Fruit fly (Drosophila melanogaster) whole organism, embryonic: ENCODE data around the gene CG17839.
A peak's percentile ranks its signal among the peaks of the same experiment; 100 is the strongest.

Source experiments
- Bgb ChIP-seq: fragments of 200-800 bp; sonication (Bioruptor generic); IDR thresholded peaks from 2 replicates; pipeline ENCODE4 v1.3.6; 2022; ENCODE audit warnings: missing biosample characterization, missing genetic modification characterization; ENCODE audit not compliant: partially characterized antibody
- CG11456 ChIP-seq: fragments of 200-800 bp; sonication (Bioruptor generic); IDR thresholded peaks from 3 replicates; pipeline ENCODE4 v1.3.6; 2022; ENCODE audit warnings: missing biosample characterization, missing genetic modification characterization
- CG14014 ChIP-seq: fragments of 200-800 bp; sonication (Bioruptor generic); IDR thresholded peaks from 2 replicates; pipeline ENCODE4 v1.3.6; 2022; ENCODE audit warnings: missing biosample characterization, missing genetic modification characterization
- CG1603 ChIP-seq: fragments of 200-800 bp; sonication (Bioruptor generic); optimal IDR thresholded peaks from 2 replicates; lab custom pipeline; 2019; ENCODE audit warnings: missing biosample characterization, mild to moderate bottlenecking, missing genetic modification characterization, moderate library complexity
- CG17361 ChIP-seq: fragments of 200-800 bp; sonication (Bioruptor generic); IDR thresholded peaks from 3 replicates; pipeline ENCODE4 v1.3.6; 2022; ENCODE audit warnings: missing biosample characterization, missing genetic modification characterization
- CG32767 ChIP-seq: fragments of 200-800 bp; sonication (Bioruptor generic); IDR thresholded peaks from 2 replicates; pipeline ENCODE4 v1.3.6; 2022; ENCODE audit warnings: missing biosample characterization, missing genetic modification characterization
- CG33213 ChIP-seq: fragments of 200-800 bp; sonication (Bioruptor generic); optimal IDR thresholded peaks from 3 replicates; lab custom pipeline; 2016; ENCODE audit warnings: missing biosample characterization, missing genetic modification characterization
- CG3847 ChIP-seq: fragments of 200-800 bp; sonication (Bioruptor generic); IDR thresholded peaks from 2 replicates; pipeline ENCODE4 v1.3.6; 2022; ENCODE audit warnings: missing biosample characterization, missing genetic modification characterization
- CG4617 ChIP-seq: fragments of 200-800 bp; sonication (Bioruptor generic); optimal IDR thresholded peaks from 3 replicates; lab custom pipeline; 2016; ENCODE audit warnings: missing biosample characterization, missing genetic modification characterization, borderline replicate concordance
- CG4730 ChIP-seq: fragments of 200-800 bp; sonication (Bioruptor generic); IDR thresholded peaks from 2 replicates; pipeline ENCODE4 v1.3.6; 2022; ENCODE audit warnings: missing biosample characterization, missing genetic modification characterization
- CG5245 ChIP-seq: fragments of 200-800 bp; sonication (Bioruptor generic); optimal IDR thresholded peaks from 3 replicates; lab custom pipeline; 2016; ENCODE audit warnings: missing biosample characterization, missing genetic modification characterization
- CG8290 ChIP-seq, 3 experiments: fragments of 200-800 bp; sonication (Bioruptor generic); optimal IDR thresholded peaks; 2 replicates each; lab custom pipeline; 2016 to 2019; ENCODE audit warnings: missing biosample characterization in 3 of 3, missing genetic modification characterization in 3 of 3, mild to moderate bottlenecking in 2 of 3, moderate library complexity in 1 of 3
- CG9876 ChIP-seq: fragments of 200-800 bp; sonication (Bioruptor generic); optimal IDR thresholded peaks from 2 replicates; lab custom pipeline; 2016; ENCODE audit warnings: missing biosample characterization, missing genetic modification characterization
- CG9932 ChIP-seq: fragments of 200-800 bp; sonication (Bioruptor generic); IDR thresholded peaks from 2 replicates; pipeline ENCODE4 v1.3.6; 2022; ENCODE audit warnings: missing biosample characterization, missing genetic modification characterization
- Dip3 ChIP-seq: fragments of 200-800 bp; sonication (Bioruptor generic); optimal IDR thresholded peaks from 3 replicates; lab custom pipeline; 2016; ENCODE audit warnings: missing biosample characterization, missing genetic modification characterization
- Dref ChIP-seq: fragments of 200-800 bp; sonication (Bioruptor generic); IDR thresholded peaks from 2 replicates; pipeline ENCODE4 v1.3.6; 2022; ENCODE audit warnings: missing biosample characterization, missing genetic modification characterization
- E2f2 ChIP-seq: fragments of 200-800 bp; sonication (Bioruptor generic); IDR thresholded peaks from 2 replicates; pipeline ENCODE4 v1.3.6; 2022; ENCODE audit warnings: missing biosample characterization, missing genetic modification characterization
- Ets65A ChIP-seq: fragments of 200-800 bp; sonication (Bioruptor generic); peaks from one replicate; lab custom pipeline; 2016; ENCODE audit warnings: missing biosample characterization, missing genetic modification characterization
- H2.0 ChIP-seq: fragments of 200-800 bp; sonication (Bioruptor generic); IDR thresholded peaks from 2 replicates; pipeline ENCODE4 v1.3.6; 2022; ENCODE audit warnings: missing biosample characterization, missing genetic modification characterization
- HLHmδ ChIP-seq: fragments of 200-800 bp; sonication (Bioruptor generic); optimal IDR thresholded peaks from 2 replicates; lab custom pipeline; 2018; ENCODE audit warnings: missing biosample characterization, mild to moderate bottlenecking, missing genetic modification characterization, moderate library complexity
- Hand ChIP-seq: fragments of 200-800 bp; sonication (Bioruptor generic); optimal IDR thresholded peaks from 2 replicates; lab custom pipeline; 2017; ENCODE audit warnings: mild to moderate bottlenecking, missing biosample characterization, missing genetic modification reagents, missing genetic modification characterization
- Hr3 ChIP-seq: fragments of 200-800 bp; sonication (Bioruptor generic); optimal IDR thresholded peaks from 3 replicates; lab custom pipeline; 2016; ENCODE audit warnings: missing biosample characterization, missing genetic modification characterization
- Med ChIP-seq: fragments of 200-800 bp; sonication (Bioruptor generic); peaks from one replicate; lab custom pipeline; 2016; ENCODE audit warnings: missing biosample characterization, missing genetic modification characterization, mild to moderate bottlenecking, inconsistent platforms, moderate library complexity
- NFAT ChIP-seq: fragments of 200-800 bp; sonication (Bioruptor generic); IDR thresholded peaks from 2 replicates; pipeline ENCODE4 v1.3.6; 2022; ENCODE audit warnings: missing biosample characterization, missing genetic modification characterization
- NfI ChIP-seq: fragments of 200-800 bp; sonication (Bioruptor generic); optimal IDR thresholded peaks from 3 replicates; lab custom pipeline; 2018; ENCODE audit warnings: missing biosample characterization, mild to moderate bottlenecking, missing genetic modification characterization, moderate library complexity
- Pdp1 ChIP-seq, 2 experiments: fragments of 200-800 bp; sonication (Bioruptor generic); optimal IDR thresholded peaks; 3 replicates each; lab custom pipeline; 2016; ENCODE audit warnings: missing biosample characterization in 2 of 2, missing genetic modification characterization in 2 of 2, mild to moderate bottlenecking in 1 of 2, moderate library complexity in 1 of 2
- Sin3A ChIP-seq: fragments of >200 bp; optimal IDR thresholded peaks from 2 replicates; lab custom pipeline; 2018
- Vsx1 ChIP-seq: fragments of 200-800 bp; sonication (Bioruptor generic); optimal IDR thresholded peaks from 2 replicates; lab custom pipeline; 2017; ENCODE audit warnings: missing biosample characterization, mild to moderate bottlenecking, missing genetic modification characterization, missing genetic modification reagents
- Xrp1 ChIP-seq: fragments of 200-800 bp; sonication (Bioruptor generic); IDR thresholded peaks from 2 replicates; pipeline ENCODE4 v1.3.6; 2022; ENCODE audit warnings: missing biosample characterization, missing genetic modification characterization
- amos ChIP-seq: fragments of 200-800 bp; sonication (Bioruptor generic); IDR thresholded peaks from 2 replicates; pipeline ENCODE4 v1.3.6; 2022; ENCODE audit warnings: missing biosample characterization, missing genetic modification characterization; ENCODE audit not compliant: partially characterized antibody
- bbx ChIP-seq: fragments of 200-800 bp; sonication (Bioruptor generic); IDR thresholded peaks from 2 replicates; pipeline ENCODE4 v1.3.6; 2022; ENCODE audit warnings: missing biosample characterization, missing genetic modification characterization; ENCODE audit not compliant: partially characterized antibody
- cato ChIP-seq: fragments of 200-800 bp; sonication (Bioruptor generic); optimal IDR thresholded peaks from 2 replicates; lab custom pipeline; 2016; ENCODE audit warnings: missing biosample characterization, missing genetic modification characterization, borderline replicate concordance
- cg ChIP-seq: fragments of 200-800 bp; sonication (Bioruptor generic); optimal IDR thresholded peaks from 3 replicates; lab custom pipeline; 2019; ENCODE audit warnings: missing biosample characterization, mild to moderate bottlenecking, missing genetic modification characterization, moderate library complexity
- chif ChIP-seq, 2 experiments: fragments of 200-800 bp; sonication (Bioruptor generic); optimal IDR thresholded peaks; 3 replicates each; lab custom pipeline; 2016; ENCODE audit warnings: missing biosample characterization in 2 of 2, missing genetic modification characterization in 2 of 2
- chm ChIP-seq: fragments of 200-800 bp; sonication (Bioruptor generic); IDR thresholded peaks from 2 replicates; pipeline ENCODE4 v1.3.6; 2022; ENCODE audit warnings: missing biosample characterization, missing genetic modification characterization
- dysf ChIP-seq: fragments of 200-800 bp; sonication (Bioruptor generic); IDR thresholded peaks from 3 replicates; pipeline ENCODE4 v1.3.6; 2022; ENCODE audit warnings: missing biosample characterization, missing genetic modification characterization
- gro ChIP-seq: fragments of 200-800 bp; sonication (Bioruptor generic); optimal IDR thresholded peaks from 2 replicates; lab custom pipeline; 2016; ENCODE audit warnings: missing biosample characterization, missing genetic modification characterization
- hb ChIP-seq: fragments of 200-800 bp; sonication (Bioruptor generic); IDR thresholded peaks from 3 replicates; pipeline ENCODE4 v1.3.6; 2022; ENCODE audit warnings: missing biosample characterization, missing genetic modification characterization; ENCODE audit not compliant: partially characterized antibody
- ken ChIP-seq: fragments of 200-800 bp; sonication (Bioruptor generic); IDR thresholded peaks from 3 replicates; pipeline ENCODE4 v1.3.6; 2022; ENCODE audit warnings: missing biosample characterization, missing genetic modification characterization
- lbe ChIP-seq: fragments of 200-800 bp; sonication (Bioruptor generic); optimal IDR thresholded peaks from 2 replicates; lab custom pipeline; 2016; ENCODE audit warnings: missing biosample characterization, mild to moderate bottlenecking, missing genetic modification characterization
- org-1 ChIP-seq: fragments of 200-800 bp; sonication (Bioruptor generic); optimal IDR thresholded peaks from 2 replicates; lab custom pipeline; 2017; ENCODE audit warnings: missing biosample characterization, missing genetic modification characterization
- pzg ChIP-seq: fragments of 200-800 bp; sonication (Bioruptor generic); optimal IDR thresholded peaks from 3 replicates; lab custom pipeline; 2018; ENCODE audit warnings: missing biosample characterization, mild to moderate bottlenecking, missing genetic modification characterization, moderate library complexity
- ranshi ChIP-seq: fragments of 200-800 bp; sonication (Bioruptor generic); IDR thresholded peaks from 2 replicates; pipeline ENCODE4 v1.3.6; 2022; ENCODE audit warnings: missing biosample characterization, missing genetic modification characterization
- rib ChIP-seq: fragments of 200-800 bp; sonication (Bioruptor generic); IDR thresholded peaks from 2 replicates; pipeline ENCODE4 v1.3.6; 2022; ENCODE audit warnings: missing biosample characterization, missing genetic modification characterization
- slbo ChIP-seq: fragments of 200-800 bp; sonication (Bioruptor generic); IDR thresholded peaks from 2 replicates; pipeline ENCODE4 v1.3.6; 2022; ENCODE audit warnings: missing biosample characterization, missing genetic modification characterization
- sob ChIP-seq: fragments of 200-800 bp; sonication (Bioruptor generic); IDR thresholded peaks from 2 replicates; pipeline ENCODE4 v1.3.6; 2022; ENCODE audit warnings: missing biosample characterization, missing genetic modification characterization
- stwl ChIP-seq: fragments of 200-800 bp; sonication (Bioruptor generic); optimal IDR thresholded peaks from 3 replicates; lab custom pipeline; 2018; ENCODE audit warnings: missing biosample characterization, mild to moderate bottlenecking, missing genetic modification characterization, moderate library complexity
- vfl ChIP-seq: fragments of 200-800 bp; sonication (Bioruptor generic); optimal IDR thresholded peaks from 2 replicates; lab custom pipeline; 2016; ENCODE audit warnings: missing biosample characterization, missing genetic modification characterization
- vvl ChIP-seq: fragments of 200-800 bp; sonication (Bioruptor generic); IDR thresholded peaks from 2 replicates; pipeline ENCODE4 v1.3.6; 2022; ENCODE audit warnings: missing biosample characterization, missing genetic modification characterization
- zfh2 ChIP-seq: fragments of 200-800 bp; sonication (Bioruptor generic); optimal IDR thresholded peaks from 2 replicates; lab custom pipeline; 2016; ENCODE audit warnings: missing biosample characterization, missing genetic modification characterization

CG17839 gene

DNA sequence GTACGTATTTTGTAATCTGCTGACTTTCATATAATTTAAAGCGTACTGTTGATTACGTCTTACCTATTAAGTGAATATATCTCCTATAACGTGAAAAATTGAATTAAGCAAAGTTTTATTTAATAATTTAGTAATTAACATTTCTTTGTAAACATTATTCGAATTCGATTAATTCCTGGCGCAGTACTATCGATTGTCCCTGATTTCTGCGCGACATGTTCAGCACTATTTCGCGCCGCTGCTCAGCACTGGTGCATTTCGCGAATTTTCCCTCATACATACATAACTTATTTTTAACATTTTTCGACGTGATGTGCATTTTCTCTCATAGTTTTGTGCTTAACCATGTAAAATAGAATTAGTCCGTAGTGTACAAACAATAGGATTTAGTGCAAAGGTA, 15.3 kb upstream of the CG17839 start, which contains the start of gene Helz:
Helz (plus strand) TSS at position 260 of the 400 bp plus-strand sequence.
- TF ChIP-seq E2f2 (GFP tag; lab: Robert Waterston, UW), result peak; percentile 95
- peak; percentile 70 for TF ChIP-seq CG3847 (GFP tag; lab: Robert Waterston, UW)
- TF ChIP-seq lbe (GFP tag; lab: Kevin White, UChicago), result peak; percentile 3
- no peak for TF ChIP-seq CG4730
- peak; percentile 6 for TF ChIP-seq stwl
- no peak for TF ChIP-seq Hr3 (GFP tag; lab: Kevin White, UChicago)
- TF ChIP-seq Med (GFP tag; lab: Kevin White, UChicago), result peak; percentile 85
- TF ChIP-seq CG17361 (GFP tag; lab: Robert Waterston, UW), result no peak
- no peak for TF ChIP-seq org-1 (GFP tag; lab: Kevin White, UChicago)
- no peak for TF ChIP-seq cato (GFP tag; lab: Kevin White, UChicago)
- TF ChIP-seq chif (GFP tag; optimal IDR thresholded peaks at IDR 0.05; lab: Kevin White, UChicago), result peak in 1 of 2 experiments; percentile 19
- peak; percentile 68 for TF ChIP-seq bbx (GFP tag; lab: Robert Waterston, UW)
- TF ChIP-seq CG8290 (GFP tag; optimal IDR thresholded peaks at IDR 0.05; lab: Kevin White, UChicago), result no peak
- peak in 1 of 2 experiments; percentile 77 for TF ChIP-seq CG8290 (tag; optimal IDR thresholded peaks at IDR 0.05; lab: Kevin White, UChicago)
- peak; percentile 41 for TF ChIP-seq NfI (GFP tag; lab: Kevin White, UChicago)
- peak; percentile 17 for TF ChIP-seq Dip3
- TF ChIP-seq CG11456, result peak; percentile 30; the same call in 1 of the 3 replicates
- peak; percentile 69 for TF ChIP-seq CG9932 (GFP tag; lab: Robert Waterston, UW)
- TF ChIP-seq hb (GFP tag; lab: Robert Waterston, UW), result no peak
- TF ChIP-seq CG33213 (GFP tag; lab: Kevin White, UChicago), result peak; percentile 8
- TF ChIP-seq Dref (GFP tag; lab: Robert Waterston, UW), result peak; percentile 90
- TF ChIP-seq Bgb (GFP tag; lab: Robert Waterston, UW), result peak; percentile 35
- peak; percentile 40 for TF ChIP-seq HLHmδ
- peak; percentile 61 for TF ChIP-seq sob
- peak; percentile 54 for TF ChIP-seq vfl
- TF ChIP-seq vvl, result peak; percentile 21; the same call in 1 of the 2 replicates
- TF ChIP-seq NFAT (GFP tag; lab: Robert Waterston, UW), result peak; percentile 32; the same call in 1 of the 2 replicates
- TF ChIP-seq ken (GFP tag; lab: Robert Waterston, UW), result 0 out of 3 replicates have a peak, but pooled peaks have one; percentile 16
- 0 out of 2 replicates have a peak, but pooled peaks have one; percentile 14 for TF ChIP-seq chm (GFP tag; lab: Robert Waterston, UW)
- no peak for TF ChIP-seq Hand (GFP tag; lab: Kevin White, UChicago)
- TF ChIP-seq CG1603 (tag; lab: Kevin White, UChicago), result peak; percentile 52
- peak; percentile 13; the same call in 1 of the 2 replicates for TF ChIP-seq CG32767 (GFP tag; lab: Robert Waterston, UW)
- no peak for TF ChIP-seq CG9876 (GFP tag; lab: Kevin White, UChicago)
- no peak for TF ChIP-seq cg (GFP tag; lab: Kevin White, UChicago)
- TF ChIP-seq gro (GFP tag; lab: Kevin White, UChicago), result peak; percentile 31
- TF ChIP-seq Xrp1 (GFP tag; lab: Robert Waterston, UW), result 0 out of 2 replicates have a peak, but pooled peaks have one; percentile 19
- 0 out of 2 replicates have a peak, but pooled peaks have one; percentile 12 for TF ChIP-seq H2.0 (GFP tag; lab: Robert Waterston, UW)
- TF ChIP-seq Pdp1 (GFP tag; optimal IDR thresholded peaks at IDR 0.05; lab: Kevin White, UChicago), result peak in 1 of 2 experiments; percentile 11
- TF ChIP-seq slbo, result peak; percentile 75
- TF ChIP-seq CG14014 (GFP tag; lab: Robert Waterston, UW), result peak; percentile 34; the same call in 1 of the 2 replicates
- TF ChIP-seq Ets65A, result peak; percentile 96
- peak; percentile 59 for TF ChIP-seq pzg
- TF ChIP-seq dysf (GFP tag; lab: Robert Waterston, UW), result peak; percentile 31; the same call in 1 of the 3 replicates
- TF ChIP-seq rib (GFP tag; lab: Robert Waterston, UW), result peak; percentile 92
- no peak for TF ChIP-seq CG5245 (GFP tag; lab: Kevin White, UChicago)
- TF ChIP-seq CG4617 (GFP tag; lab: Kevin White, UChicago), result no peak
- no peak for TF ChIP-seq Sin3A (lab: Kevin White, UChicago)
- no peak for TF ChIP-seq ranshi (GFP tag; lab: Robert Waterston, UW)
- TF ChIP-seq zfh2 (GFP tag; lab: Kevin White, UChicago), result peak; percentile 10
- TF ChIP-seq amos (GFP tag; lab: Robert Waterston, UW), result peak; percentile 66
- TF ChIP-seq Vsx1 (GFP tag; lab: Kevin White, UChicago), result peak; percentile 20
